Worm (Caenorhabditis elegans): ENCODE data around the gene col-115.

col-115 gene

DNA sequence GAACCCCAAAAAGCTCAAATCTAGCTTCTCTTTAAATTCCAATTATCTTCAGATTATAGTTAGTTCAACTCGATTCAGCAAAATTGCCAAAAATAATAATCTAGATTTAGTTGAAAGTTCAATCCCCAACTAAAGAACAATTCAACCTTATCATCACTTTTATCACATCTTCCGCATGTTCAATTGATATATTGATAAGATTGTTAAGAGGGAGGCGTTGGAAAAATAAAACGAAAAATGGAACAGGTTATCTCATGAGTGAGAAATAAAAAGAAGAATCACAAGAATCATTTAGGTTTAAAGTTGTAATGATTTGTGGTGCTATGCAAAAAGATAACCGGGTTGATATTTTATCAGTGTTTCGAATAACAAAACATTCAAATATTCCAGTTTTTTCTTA is 2.7 kb upstream of the col-115 start:
- TF ChIP-seq lag-1 (GFP tag; IDR thresholded peaks at IDR 0.05) = no peak
- TF ChIP-seq Y79H2A.3 (GFP tag; conservative IDR thresholded peaks at IDR 0.05) = no peak
- TF ChIP-seq nhr-27 (tag; optimal IDR thresholded peaks at IDR 0.05) = no peak
- no peak for TF ChIP-seq hlh-12 (tag; optimal IDR thresholded peaks at IDR 0.05)
- no peak for TF ChIP-seq tlf-1 (GFP tag; optimal IDR thresholded peaks at IDR 0.05)
- TF ChIP-seq dpl-1 (GFP tag; optimal IDR thresholded peaks at IDR 0.05) = no peak
- no peak for TF ChIP-seq T26A5.8 (tag; optimal IDR thresholded peaks at IDR 0.05)
- no peak for TF ChIP-seq lsy-27 (tag; optimal IDR thresholded peaks at IDR 0.05; ENCODE audit: borderline replicate concordance, insufficient read depth)
- TF ChIP-seq nhr-90 (tag; optimal IDR thresholded peaks at IDR 0.05) = no peak
- no peak for TF ChIP-seq nfya-1 (tag; optimal IDR thresholded peaks at IDR 0.05; ENCODE audit: borderline replicate concordance, insufficient read depth)
- no peak for TF ChIP-seq ztf-28 (GFP tag; IDR thresholded peaks at IDR 0.05)
- no peak for TF ChIP-seq hmg-20 (GFP tag; IDR thresholded peaks at IDR 0.05)
- TF ChIP-seq nhr-179 (tag; optimal IDR thresholded peaks at IDR 0.05) = no peak

DNA sequence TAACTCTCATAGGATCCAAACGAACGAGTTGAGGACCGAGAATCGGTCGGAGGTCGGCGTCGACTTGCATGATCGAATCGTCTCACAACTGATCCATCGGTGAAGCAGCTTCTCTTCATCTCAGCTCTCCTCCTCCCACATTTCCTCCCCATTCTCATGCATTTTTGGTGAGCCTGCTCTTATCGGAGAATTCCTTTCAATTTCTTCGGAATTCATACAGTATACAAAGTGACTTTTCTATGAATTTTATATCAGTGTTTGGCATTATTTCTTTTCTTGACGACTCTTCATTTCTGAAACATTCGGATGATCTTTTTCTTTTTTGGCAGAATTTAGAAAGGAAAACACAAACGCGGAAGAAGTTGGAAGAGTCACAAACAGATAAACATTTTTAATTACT is 1.4 kb upstream of the col-115 start, which contains the start of gene mec-17:
Gene mec-17, minus strand, starts transcription at position 101 of the 400 bp plus-strand sequence.
- TF ChIP-seq ceh-79 (tag; optimal IDR thresholded peaks at IDR 0.05) (no peak), akir-1 (GFP tag; optimal IDR thresholded peaks at IDR 0.05) (no peak), sea-2 (GFP tag; IDR thresholded peaks at IDR 0.05) (no peak)

- TF ChIP-seq sdz-38 (tag; optimal IDR thresholded peaks at IDR 0.05) = no peak
- TF ChIP-seq mcd-1 (GFP tag; IDR thresholded peaks at IDR 0.05) = no peak
- TF ChIP-seq mxl-1 (tag; optimal IDR thresholded peaks at IDR 0.05) = no peak
- TF ChIP-seq hrde-1 (tag; optimal IDR thresholded peaks at IDR 0.05; ENCODE audit: borderline replicate concordance) = no peak
- TF ChIP-seq ets-4 (GFP tag; optimal IDR thresholded peaks at IDR 0.05) = no peak
- TF ChIP-seq mes-4 (tag; optimal IDR thresholded peaks at IDR 0.05) = no peak
- TF ChIP-seq rcor-1 (GFP tag; IDR thresholded peaks at IDR 0.05) = no peak
- no peak for TF ChIP-seq madf-3 (GFP tag; IDR thresholded peaks at IDR 0.05)
- no peak for TF ChIP-seq sptf-2 (GFP tag; optimal IDR thresholded peaks at IDR 0.05)
- no peak for TF ChIP-seq madf-8 (GFP tag; conservative IDR thresholded peaks at IDR 0.05)
- TF ChIP-seq lin-35 (GFP tag; optimal IDR thresholded peaks at IDR 0.05) = no peak
- no peak for TF ChIP-seq F57C9.4 (tag; optimal IDR thresholded peaks at IDR 0.05)
- no peak for TF ChIP-seq lir-1 (GFP tag; conservative IDR thresholded peaks at IDR 0.05)
- no peak for TF ChIP-seq ztf-3 (GFP tag; optimal IDR thresholded peaks at IDR 0.05)
- TF ChIP-seq cebp-1 (GFP tag; IDR thresholded peaks at IDR 0.05) = no peak
- no peak for TF ChIP-seq cebp-1 (tag; optimal IDR thresholded peaks at IDR 0.05)
- TF ChIP-seq dpl-1 (GFP tag; optimal IDR thresholded peaks at IDR 0.05) = no peak
Measured at ce11 chrIV:7994715-7995114, 6.2 kb downstream of the col-115 start.

ce11 chrIV:8000763-8001162 is 12.3 kb downstream of the col-115 start:
- TF ChIP-seq fkh-3 (tag; optimal IDR thresholded peaks at IDR 0.05) (no peak), B0035.1 (tag; optimal IDR thresholded peaks at IDR 0.05) (no peak), ama-1 (optimal IDR thresholded peaks at IDR 0.05) (no peak), ama-1 (GFP tag; optimal IDR thresholded peaks at IDR 0.05) (no peak), let-526 (GFP tag; IDR thresholded peaks at IDR 0.05) (no peak), nhr-179 (tag; optimal IDR thresholded peaks at IDR 0.05) (no peak), F55B11.4 (tag; optimal IDR thresholded peaks at IDR 0.05; ENCODE audit: borderline replicate concordance, insufficient read depth) (no peak), mel-28 (tag; optimal IDR thresholded peaks at IDR 0.05; ENCODE audit: borderline replicate concordance) (no peak), ztf-22 (GFP tag; optimal IDR thresholded peaks at IDR 0.05) (no peak), tlf-1 (GFP tag; optimal IDR thresholded peaks at IDR 0.05) (no peak), F49E8.2 (tag; optimal IDR thresholded peaks at IDR 0.05; ENCODE audit: insufficient read depth) (no peak), madf-6 (GFP tag; IDR thresholded peaks at IDR 0.05) (no peak), B0261.1 (tag; optimal IDR thresholded peaks at IDR 0.05) (no peak)
